Fruit fly (Drosophila melanogaster) whole organism, embryonic: ENCODE data around the gene Nf-YA.

Experiments used
- CG11456 ChIP-seq: fragments of 200-800 bp; sonication (Bioruptor generic); IDR thresholded peaks from 3 replicates; pipeline ENCODE4 v1.3.6; 2022; ENCODE audit warnings: missing biosample characterization, missing genetic modification characterization
- CG17829 ChIP-seq: fragments of 200-800 bp; optimal IDR thresholded peaks from 2 replicates; lab custom pipeline; 2019; ENCODE audit warnings: missing biosample characterization, mild to moderate bottlenecking, missing genetic modification characterization, moderate library complexity
- CG31365 ChIP-seq: fragments of 200-800 bp; sonication (Bioruptor generic); optimal IDR thresholded peaks from 2 replicates; lab custom pipeline; 2018; ENCODE audit warnings: missing biosample characterization, mild to moderate bottlenecking, missing genetic modification characterization
- Dfd ChIP-seq, 2 experiments: fragments of >200 bp; optimal IDR thresholded peaks; 2 replicates each; lab custom pipeline; 2017; ENCODE audit warnings: missing biosample characterization in 2 of 2, missing genetic modification characterization in 2 of 2
- ap ChIP-seq: fragments of 200-800 bp; sonication (Bioruptor generic); IDR thresholded peaks from 2 replicates; pipeline ENCODE4 v1.3.6; 2022; ENCODE audit warnings: missing biosample characterization, missing genetic modification characterization
- bbx ChIP-seq: fragments of 200-800 bp; sonication (Bioruptor generic); IDR thresholded peaks from 2 replicates; pipeline ENCODE4 v1.3.6; 2022; ENCODE audit warnings: missing biosample characterization, missing genetic modification characterization; ENCODE audit not compliant: partially characterized antibody
- chn ChIP-seq: fragments of 200-800 bp; sonication (Bioruptor generic); optimal IDR thresholded peaks from 2 replicates; lab custom pipeline; 2016; ENCODE audit warnings: missing biosample characterization, missing genetic modification characterization
- sima ChIP-seq: fragments of 200-800 bp; sonication (Bioruptor generic); optimal IDR thresholded peaks from 2 replicates; lab custom pipeline; 2016; ENCODE audit warnings: missing biosample characterization, missing genetic modification characterization
- ssp ChIP-seq: fragments of 200-800 bp; sonication (Bioruptor generic); IDR thresholded peaks from 2 replicates; pipeline ENCODE4 v1.3.6; 2022; ENCODE audit warnings: missing biosample characterization, missing genetic modification characterization

DNA sequence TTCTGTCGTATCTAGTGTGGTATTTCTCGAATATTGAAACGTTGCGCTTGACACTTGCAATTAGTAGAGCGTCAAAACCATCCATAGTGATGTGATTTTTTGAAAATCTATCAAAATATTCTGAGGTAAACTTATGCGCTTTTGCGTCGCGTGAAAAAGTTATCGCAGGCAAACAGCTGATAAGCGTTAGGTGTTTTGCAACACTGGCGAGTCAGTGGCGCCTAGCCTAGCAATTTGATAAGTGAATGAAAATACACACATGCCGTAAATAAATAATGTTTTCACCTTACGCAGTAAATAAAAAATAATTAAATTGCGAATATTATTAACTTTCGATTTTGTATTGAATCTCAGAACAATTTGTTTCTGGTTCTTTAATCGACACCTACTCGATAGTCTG lies 6.8 kb downstream of the Nf-YA start, which contains the start of gene CG42526:
- 0 out of 3 replicates have a peak, but pooled peaks have one; percentile 47 for TF ChIP-seq CG11456
- 0 out of 2 replicates have a peak, but pooled peaks have one; percentile 5 for TF ChIP-seq ap (GFP tag; lab: Robert Waterston, UW)
- no peak for TF ChIP-seq ssp (GFP tag; lab: Robert Waterston, UW)
- no peak for TF ChIP-seq chn (GFP tag; lab: Kevin White, UChicago)
- no peak for TF ChIP-seq CG31365 (tag; lab: Kevin White, UChicago)
- TF ChIP-seq CG17829 (tag; lab: Kevin White, UChicago): peak; percentile 31
- no peak for TF ChIP-seq Dfd (GFP tag; optimal IDR thresholded peaks at IDR 0.05; lab: Kevin White, UChicago)
- no peak for TF ChIP-seq sima (GFP tag; lab: Kevin White, UChicago)
- TF ChIP-seq bbx (GFP tag; lab: Robert Waterston, UW): peak; percentile 53; the same call in 1 of the 2 replicates
